Fruit fly (Drosophila melanogaster): Measurements from ENCODE around the gene CG16965.

Gene CG16965

dm6 chr2L:12027435-12027834, 46.0 kb downstream of the CG16965 start, which contains the start of gene dmGlut:
dmGlut (plus strand) TSS chr2L:12027438.
- TF ChIP-seq psq (GFP tag; optimal IDR thresholded peaks at IDR 0.05) (no peak), fru (GFP tag; optimal IDR thresholded peaks at IDR 0.05) (no peak), Hr78 (GFP tag; optimal IDR thresholded peaks at IDR 0.05) (no peak), Abd-B (GFP tag; optimal IDR thresholded peaks at IDR 0.05) (no peak), Sp1 (GFP tag; optimal IDR thresholded peaks at IDR 0.05) (no peak), brk (GFP tag; optimal IDR thresholded peaks at IDR 0.05) (no peak), foxo (GFP tag; optimal IDR thresholded peaks at IDR 0.05) (no peak), N (GFP tag; optimal IDR thresholded peaks at IDR 0.05) (no peak), Vsx2 (GFP tag; optimal IDR thresholded peaks at IDR 0.05; ENCODE audit: partially characterized antibody) (no peak), Jra (GFP tag; optimal IDR thresholded peaks at IDR 0.05) (no peak), Dfd (GFP tag; optimal IDR thresholded peaks at IDR 0.05) (no peak), Mio (GFP tag; optimal IDR thresholded peaks at IDR 0.05) (no peak), dsf (GFP tag; optimal IDR thresholded peaks at IDR 0.05; ENCODE audit: borderline replicate concordance) (no peak)

dm6 chr2L:12028102-12028501, 46.7 kb downstream of the CG16965 start:
- no peak for TF ChIP-seq Sp1 (GFP tag; optimal IDR thresholded peaks at IDR 0.05)

DNA sequence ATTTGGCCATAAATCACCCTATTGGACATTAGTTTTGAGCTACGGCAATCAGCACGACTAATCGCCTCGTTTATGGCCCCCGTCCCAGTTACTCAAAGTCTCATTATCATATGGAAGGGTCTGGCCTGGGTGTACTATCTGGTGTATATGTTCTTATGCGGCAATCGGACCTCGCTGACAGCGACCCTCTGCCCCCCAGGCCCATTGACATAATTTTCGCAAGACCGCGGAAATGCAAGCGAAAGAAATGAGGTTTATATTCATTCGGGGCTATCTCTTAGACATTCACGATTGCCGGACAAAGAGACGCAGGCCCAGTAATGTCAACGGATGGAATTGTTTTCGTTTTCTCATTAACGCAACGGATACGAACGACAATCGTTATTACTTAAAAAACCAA, 47.4 kb downstream of the CG16965 start:
- TF ChIP-seq woc (GFP tag; optimal IDR thresholded peaks at IDR 0.05) (no peak), CrebA (GFP tag; optimal IDR thresholded peaks at IDR 0.05; ENCODE audit: borderline replicate concordance) (no peak), tai (GFP tag; optimal IDR thresholded peaks at IDR 0.05) (no peak), Rel (GFP tag; optimal IDR thresholded peaks at IDR 0.05) (no peak), Rel (tag; optimal IDR thresholded peaks at IDR 0.05) (no peak), Mio (GFP tag; optimal IDR thresholded peaks at IDR 0.05) (no peak), Vsx2 (GFP tag; optimal IDR thresholded peaks at IDR 0.05; ENCODE audit: partially characterized antibody) (no peak), dl (GFP tag; optimal IDR thresholded peaks at IDR 0.05; ENCODE audit: insufficient read depth in 1 of 2, partially characterized antibody in 2 of 2) (no peak)

- TF ChIP-seq Rel (GFP tag; optimal IDR thresholded peaks at IDR 0.05) (no peak), Rel (tag; optimal IDR thresholded peaks at IDR 0.05) (peak; percentile 15), Sp1 (GFP tag; optimal IDR thresholded peaks at IDR 0.05) (peak; percentile 48), h (GFP tag; optimal IDR thresholded peaks at IDR 0.05) (peak; percentile 67), foxo (GFP tag; optimal IDR thresholded peaks at IDR 0.05) (no peak), br (GFP tag; optimal IDR thresholded peaks at IDR 0.05) (peak; percentile 51), Dif (GFP tag; optimal IDR thresholded peaks at IDR 0.05; ENCODE audit: partially characterized antibody) (peak; percentile 2)
These were observed 48.3 kb downstream of the CG16965 start for dm6 chr2L:12029594-12030197.

DNA sequence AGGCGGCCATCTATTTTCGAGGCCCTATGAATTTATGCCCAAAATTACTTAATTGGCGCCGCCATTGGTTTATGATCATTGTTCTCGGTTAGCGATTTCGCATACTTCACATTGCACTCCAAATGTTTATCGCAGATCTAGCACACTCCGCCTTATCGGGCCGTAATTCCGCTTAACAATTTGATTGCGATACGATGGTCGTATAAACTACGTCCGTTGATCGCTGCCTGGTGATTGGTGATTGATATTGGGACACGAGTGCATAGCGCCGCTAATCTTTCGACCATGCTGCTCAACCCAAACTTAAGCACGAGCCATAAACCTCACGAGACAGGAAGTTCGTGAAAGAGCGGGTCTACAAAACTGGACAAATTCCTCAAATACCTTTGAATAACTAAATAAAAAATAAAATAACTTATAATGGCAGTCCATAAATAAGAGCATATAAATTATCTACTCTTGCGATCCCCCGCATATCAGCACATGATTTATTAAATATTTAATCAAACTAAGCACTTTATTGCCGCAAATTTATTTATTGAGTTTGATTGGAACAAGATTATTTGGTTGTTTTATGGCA, 49.3 kb downstream of the CG16965 start:
- TF ChIP-seq CrebA (GFP tag; optimal IDR thresholded peaks at IDR 0.05; ENCODE audit: borderline replicate concordance) (no peak), Rel (GFP tag; optimal IDR thresholded peaks at IDR 0.05) (no peak), Rel (tag; optimal IDR thresholded peaks at IDR 0.05) (peak; percentile 7), br (GFP tag; optimal IDR thresholded peaks at IDR 0.05) (peak; percentile 15), N (GFP tag; optimal IDR thresholded peaks at IDR 0.05) (no peak), Mio (GFP tag; optimal IDR thresholded peaks at IDR 0.05) (no peak), h (GFP tag; optimal IDR thresholded peaks at IDR 0.05) (peak; percentile 89)

DNA sequence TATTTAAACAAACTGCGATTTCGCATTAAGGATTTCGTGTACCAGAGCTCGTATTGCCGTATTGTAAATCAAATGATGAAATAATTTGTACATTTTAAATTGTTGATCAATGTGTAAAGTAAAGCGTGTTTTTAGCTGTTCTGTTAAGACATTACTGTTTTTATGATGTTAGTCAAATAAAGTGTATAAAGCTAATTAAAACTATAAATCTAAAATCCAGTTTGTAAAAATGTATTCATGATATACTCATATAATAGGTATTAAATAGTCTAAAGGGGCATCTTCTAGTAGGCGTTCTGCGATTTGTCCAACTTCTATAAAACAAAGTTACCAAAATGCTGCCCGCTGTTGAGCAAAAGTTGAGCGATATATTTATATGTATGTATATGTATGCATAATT, 52.5 kb downstream of the CG16965 start, which contains the start of gene CG18788:
CG18788 (plus strand) TSS at position 301 of the 400 bp plus-strand sequence.
- TF ChIP-seq CG32264 (GFP tag; optimal IDR thresholded peaks at IDR 0.05), result no peak
- TF ChIP-seq CrebA (GFP tag; optimal IDR thresholded peaks at IDR 0.05; ENCODE audit: borderline replicate concordance), result no peak
